Fruit fly (Drosophila melanogaster): ENCODE measurements around the gene Desat2.

DNA sequence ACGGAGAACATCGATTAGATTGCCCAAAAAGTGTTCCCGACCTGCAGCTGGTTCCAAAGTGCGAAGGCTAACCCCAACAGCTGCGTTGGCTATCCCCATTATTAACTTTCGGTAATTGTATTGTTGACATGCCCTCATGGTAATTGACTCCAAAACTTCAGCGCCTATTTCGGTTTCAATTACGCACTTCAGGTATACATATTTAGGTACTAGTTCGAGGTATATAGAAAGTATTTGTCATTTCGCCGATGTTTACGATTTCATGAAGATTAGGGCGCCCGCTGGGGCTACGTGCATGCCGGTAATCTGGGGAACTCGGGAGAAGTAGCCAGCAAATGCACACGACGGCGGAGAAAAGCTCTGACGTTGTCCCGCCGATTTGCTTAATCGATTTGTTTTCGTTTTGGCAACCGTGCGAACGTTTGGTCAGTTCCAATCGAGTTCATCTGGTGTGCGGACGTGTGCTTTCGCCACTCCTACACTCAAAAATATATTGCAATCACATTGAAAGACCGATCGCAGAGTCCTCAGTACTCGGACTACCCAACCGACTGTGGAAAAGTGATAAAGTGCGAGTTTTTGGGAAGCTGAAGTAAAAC, 5.1 kb downstream of the Desat2 start:
- TF ChIP-seq CG1621 (tag; optimal IDR thresholded peaks at IDR 0.05) (no peak), CG8319 (GFP tag; optimal IDR thresholded peaks at IDR 0.05) (no peak), Met (GFP tag; optimal IDR thresholded peaks at IDR 0.05) (no peak), acj6 (GFP tag; optimal IDR thresholded peaks at IDR 0.05) (no peak), Ets21C (GFP tag; optimal IDR thresholded peaks at IDR 0.05) (no peak)
